Worm (Caenorhabditis elegans) whole organism, L2 larva: ENCODE data around the gene T24H10.5.

Source experiments
- C34F6.9 ChIP-seq: fragments of 150-350 bp; optimal IDR thresholded peaks from 2 replicates; lab custom pipeline; 2014; ENCODE audit warnings: missing biosample characterization, missing genetic modification characterization
- F13H6.1 ChIP-seq: sonication (generic microtip); optimal IDR thresholded peaks from 2 replicates; lab custom pipeline; 2016; ENCODE audit warnings: missing genetic modification characterization, missing compliant biosample characterization
- Y55F3AM.14 ChIP-seq: fragments of 200-800 bp; sonication (Bioruptor generic); optimal IDR thresholded peaks from 2 replicates; lab custom pipeline; 2018; ENCODE audit warnings: mild to moderate bottlenecking, missing genetic modification characterization, missing compliant biosample characterization
- ZK546.5 ChIP-seq: sonication (generic microtip); optimal IDR thresholded peaks from 2 replicates; lab custom pipeline; 2017; ENCODE audit warnings: missing biosample characterization, missing genetic modification characterization
- aly-2 ChIP-seq: fragments of 150-350 bp; optimal IDR thresholded peaks from 2 replicates; lab custom pipeline; 2014; ENCODE audit warnings: missing biosample characterization, missing genetic modification characterization
- ama-1 ChIP-seq: fragments of 150-350 bp; optimal IDR thresholded peaks from 2 replicates; lab custom pipeline; 2018; ENCODE audit warnings: inconsistent platforms
- blmp-1 ChIP-seq: sonication (generic microtip); optimal IDR thresholded peaks from 2 replicates; lab custom pipeline; 2017; ENCODE audit warnings: missing genetic modification characterization, mild to moderate bottlenecking, missing compliant biosample characterization, antibody characterized with exemption, moderate library complexity; ENCODE audit not compliant: insufficient read depth
- crh-2 ChIP-seq: sonication (generic microtip); optimal IDR thresholded peaks from 2 replicates; lab custom pipeline; 2017; ENCODE audit warnings: missing biosample characterization, missing genetic modification characterization
- dmd-4 ChIP-seq: sonication (generic microtip); optimal IDR thresholded peaks from 2 replicates; lab custom pipeline; 2017; ENCODE audit warnings: missing biosample characterization, missing genetic modification characterization
- egl-27 ChIP-seq: sonication (generic microtip); optimal IDR thresholded peaks from 3 replicates; lab custom pipeline; 2017; ENCODE audit warnings: missing biosample characterization, missing genetic modification reagents, missing genetic modification characterization
- elt-1 ChIP-seq: fragments of 150-350 bp; optimal IDR thresholded peaks from 2 replicates; lab custom pipeline; 2014; ENCODE audit warnings: missing biosample characterization, missing genetic modification characterization
- fos-1 ChIP-seq: fragments of 150-350 bp; optimal IDR thresholded peaks from 2 replicates; lab custom pipeline; 2014; ENCODE audit warnings: missing biosample characterization, missing genetic modification characterization
- gmeb-1 ChIP-seq: fragments of 150-350 bp; optimal IDR thresholded peaks from 2 replicates; lab custom pipeline; 2014; ENCODE audit warnings: missing biosample characterization, missing genetic modification characterization
- lin-13 ChIP-seq: fragments of 150-350 bp; optimal IDR thresholded peaks from 2 replicates; lab custom pipeline; 2014; ENCODE audit warnings: missing biosample characterization, missing genetic modification reagents, missing genetic modification characterization
- lin-39 ChIP-seq: fragments of 150-350 bp; optimal IDR thresholded peaks from 2 replicates; lab custom pipeline; 2014; ENCODE audit warnings: missing biosample characterization, missing genetic modification reagents, missing genetic modification characterization
- lsy-2 ChIP-seq, 2 experiments: fragments of 150-350 bp in 1 of 2; sonication (generic microtip) in 1 of 2; optimal IDR thresholded peaks; 2 replicates each; lab custom pipeline; 2014 to 2017; ENCODE audit warnings: missing biosample characterization in 2 of 2, missing genetic modification characterization in 2 of 2
- mab-5 ChIP-seq: fragments of 150-350 bp; optimal IDR thresholded peaks from 2 replicates; lab custom pipeline; 2014; ENCODE audit warnings: missing biosample characterization, missing genetic modification characterization
- mdl-1 ChIP-seq, 2 experiments: fragments of 150-350 bp in 1 of 2; sonication (generic microtip) in 1 of 2; optimal IDR thresholded peaks; 2 replicates each; lab custom pipeline; 2017; ENCODE audit warnings: missing biosample characterization in 2 of 2, missing genetic modification characterization in 2 of 2
- nhr-10 ChIP-seq: sonication (generic microtip); optimal IDR thresholded peaks from 2 replicates; lab custom pipeline; 2017; ENCODE audit warnings: missing biosample characterization, missing genetic modification characterization
- nhr-11 ChIP-seq: fragments of 150-350 bp; optimal IDR thresholded peaks from 2 replicates; lab custom pipeline; 2014; ENCODE audit warnings: missing biosample characterization, missing genetic modification characterization
- nhr-12 ChIP-seq: fragments of 150-350 bp; optimal IDR thresholded peaks from 2 replicates; lab custom pipeline; 2014; ENCODE audit warnings: missing biosample characterization, missing genetic modification characterization
- nhr-129 ChIP-seq: fragments of 150-350 bp; optimal IDR thresholded peaks from 2 replicates; lab custom pipeline; 2014; ENCODE audit warnings: missing biosample characterization, missing genetic modification characterization
- nhr-23 ChIP-seq: fragments of 150-350 bp; optimal IDR thresholded peaks from 2 replicates; lab custom pipeline; 2014; ENCODE audit warnings: missing biosample characterization, missing genetic modification reagents, missing genetic modification characterization
- nhr-237 ChIP-seq: fragments of 150-350 bp; optimal IDR thresholded peaks from 2 replicates; lab custom pipeline; 2014; ENCODE audit warnings: missing biosample characterization, missing genetic modification characterization
- nhr-25 ChIP-seq: fragments of 150-350 bp; sonication (generic microtip); optimal IDR thresholded peaks from 3 replicates; lab custom pipeline; 2014; ENCODE audit warnings: missing biosample characterization, missing genetic modification characterization
- nhr-6 ChIP-seq: fragments of 150-350 bp; optimal IDR thresholded peaks from 2 replicates; lab custom pipeline; 2014; ENCODE audit warnings: missing biosample characterization, missing genetic modification characterization
- nhr-77 ChIP-seq: fragments of 150-350 bp; optimal IDR thresholded peaks from 2 replicates; lab custom pipeline; 2014; ENCODE audit warnings: missing biosample characterization, missing genetic modification characterization
- peb-1 ChIP-seq: fragments of 150-350 bp; optimal IDR thresholded peaks from 2 replicates; lab custom pipeline; 2014; ENCODE audit warnings: missing biosample characterization, missing genetic modification characterization
- skn-1 ChIP-seq: sonication (generic microtip); optimal IDR thresholded peaks from 2 replicates; lab custom pipeline; 2017; ENCODE audit warnings: missing biosample characterization, missing genetic modification characterization
- sma-3 ChIP-seq: sonication (generic microtip); optimal IDR thresholded peaks from 2 replicates; lab custom pipeline; 2016; ENCODE audit warnings: missing genetic modification reagents, missing genetic modification characterization, missing compliant biosample characterization
- sma-9 ChIP-seq, 2 experiments: fragments of 150-350 bp in 1 of 2; sonication (generic microtip) in 1 of 2; optimal IDR thresholded peaks; 2 replicates each; lab custom pipeline; 2014 to 2016; ENCODE audit warnings: missing genetic modification characterization in 2 of 2, mild to moderate bottlenecking in 1 of 2, missing biosample characterization in 1 of 2, missing compliant biosample characterization in 1 of 2, missing genetic modification reagents in 1 of 2, moderate library complexity in 1 of 2
- unc-39 ChIP-seq: fragments of 150-350 bp; optimal IDR thresholded peaks from 2 replicates; lab custom pipeline; 2014; ENCODE audit warnings: missing biosample characterization, missing genetic modification characterization
- unc-62 ChIP-seq: fragments of 150-350 bp; optimal IDR thresholded peaks from 2 replicates; lab custom pipeline; 2014; ENCODE audit warnings: missing biosample characterization, missing genetic modification reagents, missing genetic modification characterization
- zag-1 ChIP-seq: fragments of 150-350 bp; optimal IDR thresholded peaks from 2 replicates; lab custom pipeline; 2014; ENCODE audit warnings: missing biosample characterization, missing genetic modification characterization
- ztf-1 ChIP-seq: fragments of 200-800 bp; sonication (Bioruptor generic); conservative IDR thresholded peaks from 2 replicates; pipeline ENCODE4 v1.3.6; 2022; ENCODE audit warnings: missing genetic modification characterization, missing compliant biosample characterization
- ztf-11 ChIP-seq: sonication (generic microtip); optimal IDR thresholded peaks from 2 replicates; lab custom pipeline; 2017; ENCODE audit warnings: missing biosample characterization, missing genetic modification characterization
- ztf-4 ChIP-seq: fragments of 150-350 bp; optimal IDR thresholded peaks from 2 replicates; lab custom pipeline; 2014; ENCODE audit warnings: missing biosample characterization, missing genetic modification characterization

T24H10.5 gene

ce11 chrII:9139172-9139700, 38.3 kb downstream of the T24H10.5 start, which contains the start of gene Y9C2UA.1:
Y9C2UA.1 (plus strand) TSS chrII:9139650.
- TF ChIP-seq nhr-77 (tag; lab: Kevin White, UChicago) (no peak), nhr-6 (tag; lab: Kevin White, UChicago) (no peak), elt-1 (tag; lab: Kevin White, UChicago) (no peak), C34F6.9 (tag; lab: Kevin White, UChicago) (no peak), nhr-12 (no peak), unc-39 (no peak), aly-2 (tag; lab: Kevin White, UChicago) (no peak), mab-5 (tag; lab: Kevin White, UChicago) (no peak), nhr-129 (tag; lab: Kevin White, UChicago) (no peak), ztf-4 (tag; lab: Kevin White, UChicago) (no peak), Y55F3AM.14 (GFP tag; lab: Kevin White, UChicago) (no peak), zag-1 (tag; lab: Kevin White, UChicago) (no peak), gmeb-1 (tag; lab: Kevin White, UChicago) (no peak), dmd-4 (tag; lab: Kevin White, UChicago) (no peak), fos-1 (no peak), mdl-1 (tag; optimal IDR thresholded peaks at IDR 0.05; lab: Kevin White, UChicago) (no peak), lsy-2 (tag; optimal IDR thresholded peaks at IDR 0.05; lab: Kevin White, UChicago) (no peak)
- TF ChIP-seq, all 48 proteins: peak for 0

- TF ChIP-seq ama-1 (lab: Kevin White, UChicago) (no peak), sma-3 (GFP tag; lab: Kevin White, UChicago) (no peak), ztf-1 (GFP tag; lab: Robert Waterston, UW) (no peak), nhr-11 (tag; lab: Kevin White, UChicago) (no peak), ztf-4 (tag; lab: Kevin White, UChicago) (no peak), egl-27 (tag; lab: Kevin White, UChicago) (no peak), lin-13 (GFP tag; lab: Kevin White, UChicago) (no peak), lsy-2 (tag; optimal IDR thresholded peaks at IDR 0.05; lab: Kevin White, UChicago) (no peak), nhr-25 (no peak), lin-39 (tag; lab: Kevin White, UChicago) (no peak), nhr-23 (tag; lab: Kevin White, UChicago) (no peak), Y55F3AM.14 (GFP tag; lab: Kevin White, UChicago) (no peak), blmp-1 (tag; lab: Kevin White, UChicago) (no peak), mdl-1 (tag; optimal IDR thresholded peaks at IDR 0.05; lab: Kevin White, UChicago) (no peak), peb-1 (tag; lab: Kevin White, UChicago) (no peak), C34F6.9 (tag; lab: Kevin White, UChicago) (no peak), ztf-11 (tag; lab: Kevin White, UChicago) (no peak), elt-1 (tag; lab: Kevin White, UChicago) (no peak), nhr-10 (tag; lab: Kevin White, UChicago) (no peak)
Observed at ce11 chrII:9141110-9141509, 40.2 kb downstream of the T24H10.5 start.

ce11 chrII:9143795-9144194, 42.9 kb downstream of the T24H10.5 start:
- TF ChIP-seq nhr-12 = no peak
- no peak for TF ChIP-seq nhr-25
- TF ChIP-seq nhr-237 (tag; lab: Kevin White, UChicago) = no peak
- no peak for TF ChIP-seq F13H6.1
- no peak for TF ChIP-seq nhr-23 (tag; lab: Kevin White, UChicago)
- TF ChIP-seq ztf-1 (GFP tag; lab: Robert Waterston, UW) = no peak
- no peak for TF ChIP-seq mdl-1 (tag; optimal IDR thresholded peaks at IDR 0.05; lab: Kevin White, UChicago)
- TF ChIP-seq sma-9 (GFP tag; optimal IDR thresholded peaks at IDR 0.05; lab: Kevin White, UChicago) = no peak
- no peak for TF ChIP-seq sma-9 (tag; optimal IDR thresholded peaks at IDR 0.05; lab: Kevin White, UChicago)
- TF ChIP-seq unc-62 = no peak
- no peak for TF ChIP-seq crh-2
- no peak for TF ChIP-seq skn-1

ce11 chrII:9144366-9144765, 43.5 kb downstream of the T24H10.5 start:
- no peak for TF ChIP-seq ZK546.5 (tag; lab: Kevin White, UChicago)
